Worm (Caenorhabditis elegans) whole organism, L3 larva: Measurements from ENCODE around the gene R11D1.7.

Experiments used
- ZK546.5 ChIP-seq: sonication (generic microtip); optimal IDR thresholded peaks from 2 replicates; lab custom pipeline; 2017; ENCODE audit warnings: missing biosample characterization, missing genetic modification characterization
- aly-2 ChIP-seq: fragments of 150-350 bp; optimal IDR thresholded peaks from 2 replicates; lab custom pipeline; 2014; ENCODE audit warnings: missing biosample characterization, missing genetic modification characterization
- ama-1 ChIP-seq: fragments of 150-350 bp; optimal IDR thresholded peaks from 2 replicates; lab custom pipeline; 2018
- jun-1 ChIP-seq: fragments of 150-350 bp; optimal IDR thresholded peaks from 2 replicates; lab custom pipeline; 2014; ENCODE audit warnings: missing biosample characterization, missing genetic modification reagents, missing genetic modification characterization
- nhr-11 ChIP-seq: fragments of 150-350 bp; optimal IDR thresholded peaks from 2 replicates; lab custom pipeline; 2014; ENCODE audit warnings: missing biosample characterization, missing genetic modification characterization
- nhr-23 ChIP-seq: fragments of 150-350 bp; optimal IDR thresholded peaks from 2 replicates; lab custom pipeline; 2014; ENCODE audit warnings: missing biosample characterization, missing genetic modification reagents, missing genetic modification characterization
- nhr-237 ChIP-seq: fragments of 150-350 bp; optimal IDR thresholded peaks from 2 replicates; lab custom pipeline; 2014; ENCODE audit warnings: missing biosample characterization, missing genetic modification characterization
- nhr-25 ChIP-seq: sonication (generic microtip); optimal IDR thresholded peaks from 2 replicates; lab custom pipeline; 2017; ENCODE audit warnings: missing biosample characterization, missing genetic modification characterization
- nhr-76 ChIP-seq: fragments of 150-350 bp; sonication (generic microtip); optimal IDR thresholded peaks from 5 replicates; lab custom pipeline; 2014; ENCODE audit warnings: missing biosample characterization, missing genetic modification characterization
- sea-2 ChIP-seq: fragments of 150-350 bp; sonication (generic microtip); optimal IDR thresholded peaks from 4 replicates; lab custom pipeline; 2014; ENCODE audit warnings: missing biosample characterization, missing genetic modification reagents, missing genetic modification characterization
- skn-1 ChIP-seq: fragments of 150-350 bp; optimal IDR thresholded peaks from 2 replicates; lab custom pipeline; 2014; ENCODE audit warnings: missing biosample characterization, missing genetic modification characterization

- TF ChIP-seq jun-1 (tag; lab: Kevin White, UChicago) (no peak), ZK546.5 (tag; lab: Kevin White, UChicago) (no peak), nhr-25 (no peak), nhr-76 (tag; lab: Kevin White, UChicago) (no peak), sea-2 (GFP tag; lab: Kevin White, UChicago) (no peak), nhr-23 (tag; lab: Kevin White, UChicago) (no peak), ama-1 (lab: Kevin White, UChicago) (no peak), aly-2 (tag; lab: Kevin White, UChicago) (no peak), nhr-237 (tag; lab: Kevin White, UChicago) (no peak), nhr-11 (tag; lab: Kevin White, UChicago) (no peak), skn-1 (tag; lab: Kevin White, UChicago) (no peak)
Measured at ce11 chrV:12708305-12708704, 11.5 kb upstream of the R11D1.7 start, which contains the start of gene R11D1.2.
